Fruit fly (Drosophila melanogaster) S2 (cell line): Measurements from ENCODE around the gene CG43051.

Source experiments
- CG8478 ChIP-seq: fragments of >200 bp; optimal IDR thresholded peaks from 2 replicates; lab custom pipeline; 2018
- CTCF ChIP-seq, 2 experiments: fragments of >200 bp; optimal IDR thresholded peaks; 2 replicates each; lab custom pipeline; 2018

DNA sequence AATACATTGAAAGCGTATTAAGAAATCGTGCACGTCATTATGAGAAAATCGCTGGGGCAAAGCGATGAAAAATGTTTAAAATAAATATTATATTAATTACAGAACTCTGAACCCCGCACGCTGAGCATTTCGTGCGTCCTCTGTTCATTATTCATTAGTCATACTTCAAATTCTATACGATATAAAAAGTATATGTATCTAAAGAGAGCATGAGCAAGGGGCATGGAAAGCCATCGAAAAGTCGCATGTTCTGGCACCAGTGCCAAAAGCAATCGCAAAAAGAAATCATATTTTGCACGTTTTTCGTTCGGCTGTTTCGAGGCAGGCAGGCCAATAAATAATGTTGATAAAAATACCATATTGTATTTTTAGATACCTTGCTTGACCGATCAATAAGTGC, 48.5 kb upstream of the CG43051 start:
- TF ChIP-seq CTCF (optimal IDR thresholded peaks at IDR 0.05; lab: Kevin White, UChicago), result no peak
- TF ChIP-seq CG8478 (lab: Kevin White, UChicago), result no peak
